Worm (Caenorhabditis elegans) whole organism, dauer: ENCODE measurements around the gene F53G2.2.

Experiments
- unc-62 ChIP-seq: sonication (generic microtip); optimal IDR thresholded peaks from 2 replicates; lab custom pipeline; 2017; ENCODE audit warnings: missing biosample characterization, missing genetic modification reagents, missing genetic modification characterization

Gene F53G2.2

DNA sequence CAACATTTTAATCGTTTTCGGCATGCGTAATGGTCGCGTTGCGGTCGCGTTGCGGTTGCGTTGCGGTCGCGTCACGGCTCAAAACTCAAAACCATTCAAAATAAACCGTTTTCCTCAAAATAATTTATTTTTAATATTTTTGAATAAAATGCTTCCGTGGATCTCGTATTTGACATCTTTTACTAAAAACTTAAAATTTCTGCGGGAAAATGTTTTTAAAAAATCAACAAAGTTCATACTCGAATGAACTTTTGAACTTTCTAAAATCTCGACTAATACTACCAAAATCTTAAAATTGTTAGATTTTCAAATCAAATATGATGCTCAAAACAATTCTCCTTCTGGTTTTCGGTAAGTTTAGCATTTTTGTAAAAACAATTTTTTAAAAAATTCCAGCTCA, at the start of gene F53G2.2:
TSS of gene F53G2.2 (plus strand) at position 301 of the 400 bp plus-strand sequence.
- no peak for TF ChIP-seq unc-62 (GFP tag; lab: Kevin White, UChicago)

DNA sequence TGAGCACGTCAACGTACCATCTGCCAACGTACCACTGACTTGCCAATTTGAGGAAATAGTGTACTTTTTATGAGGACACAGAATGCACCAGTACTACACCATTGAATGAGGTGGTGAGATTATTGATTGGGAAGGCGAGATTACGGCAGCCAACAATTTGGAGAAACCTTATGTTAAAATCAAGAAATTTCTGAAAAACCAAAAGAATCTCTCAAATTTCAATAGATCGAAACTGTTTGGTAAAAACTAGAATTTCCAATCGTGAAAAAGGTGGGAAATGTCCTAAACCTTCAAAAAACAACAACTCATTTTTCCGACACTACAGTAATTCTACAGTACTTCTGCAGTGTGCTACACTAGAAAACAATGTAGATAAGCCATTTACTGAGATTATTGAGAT, 49.7 kb upstream of the F53G2.2 start, which contains the start of gene ceh-86:
TSS of gene ceh-86 (minus strand) at position 101 of the 400 bp plus-strand sequence.
- TF ChIP-seq unc-62 (GFP tag; lab: Kevin White, UChicago), result no peak

DNA sequence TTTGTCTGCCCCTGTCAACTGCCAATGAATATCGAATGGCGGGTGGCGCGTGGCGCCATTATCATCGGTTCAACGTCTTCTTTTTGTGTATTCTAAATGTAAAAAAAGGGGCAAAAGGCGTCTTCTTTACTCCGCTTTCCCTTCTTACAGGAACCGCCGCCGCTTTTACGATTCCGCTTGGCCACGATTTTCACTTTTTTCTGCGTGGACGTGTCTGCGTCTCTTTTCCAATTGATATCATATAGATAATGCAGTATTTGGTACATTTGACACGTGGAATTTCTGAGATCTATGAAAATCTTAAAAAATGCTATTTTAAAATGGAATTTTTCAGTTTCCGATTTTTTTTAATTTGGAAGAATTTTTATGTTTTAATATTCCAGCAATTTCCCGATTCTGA, 46.2 kb upstream of the F53G2.2 start:
- TF ChIP-seq unc-62 (GFP tag; lab: Kevin White, UChicago), result no peak

DNA sequence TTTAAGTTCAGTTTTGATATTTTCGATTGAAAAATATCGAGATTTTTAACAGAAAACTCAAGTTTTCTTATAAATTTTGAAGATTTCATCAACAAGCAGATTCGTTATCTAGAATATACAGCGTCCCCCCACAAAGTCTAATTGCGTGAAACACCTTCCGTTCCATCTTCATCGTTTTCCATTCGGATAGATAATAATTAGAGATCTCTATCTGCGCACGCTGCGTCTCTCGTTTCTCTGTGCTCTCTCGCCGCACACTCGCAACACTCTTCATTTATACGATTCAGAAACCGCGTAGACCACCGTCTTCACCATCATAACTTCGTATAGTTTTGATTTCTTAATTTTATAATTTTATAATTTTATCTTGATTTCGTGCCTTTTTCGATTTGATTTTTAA, 45.0 kb upstream of the F53G2.2 start:
- no peak for TF ChIP-seq unc-62 (GFP tag; lab: Kevin White, UChicago)

DNA sequence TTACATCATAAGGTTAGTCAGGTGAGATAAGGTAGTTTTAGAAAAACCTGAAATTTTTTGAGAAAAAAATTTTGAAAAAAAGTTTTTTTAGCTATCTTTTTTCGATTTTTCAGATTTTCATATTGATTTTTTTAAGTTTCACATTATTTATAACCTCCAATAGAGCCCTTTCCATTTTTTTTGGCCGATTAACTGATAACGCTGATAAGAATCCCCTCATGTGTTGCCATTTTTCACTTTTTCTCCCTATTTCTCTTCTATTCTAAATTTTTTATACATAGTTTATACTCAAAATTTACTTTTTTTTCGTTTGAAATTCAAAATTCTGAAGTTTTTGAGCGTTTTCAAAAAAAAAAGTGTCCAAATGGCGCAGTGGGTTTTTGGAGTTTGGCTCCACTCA, 43.5 kb upstream of the F53G2.2 start:
- TF ChIP-seq unc-62 (GFP tag; lab: Kevin White, UChicago), result no peak

DNA sequence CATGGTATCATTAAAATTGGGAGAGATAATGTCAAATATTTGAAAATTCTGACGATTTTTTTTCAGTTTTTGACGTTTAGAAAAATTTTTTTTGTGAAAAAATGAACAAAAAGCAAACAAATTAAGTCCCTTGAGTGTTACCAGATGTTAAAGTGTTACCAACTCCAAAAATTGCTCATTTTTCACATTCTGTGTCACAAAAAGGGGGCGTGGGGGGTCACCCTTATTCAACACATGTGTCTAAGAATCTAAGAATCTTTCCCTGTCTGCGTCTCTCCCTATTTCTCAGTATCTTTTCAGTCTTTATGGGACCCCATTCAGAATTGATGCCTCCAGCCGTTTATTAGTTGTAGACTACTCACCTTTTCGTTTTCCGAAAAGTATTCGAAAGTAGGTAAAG, 42.8 kb upstream of the F53G2.2 start:
- no peak for TF ChIP-seq unc-62 (GFP tag; lab: Kevin White, UChicago)

DNA sequence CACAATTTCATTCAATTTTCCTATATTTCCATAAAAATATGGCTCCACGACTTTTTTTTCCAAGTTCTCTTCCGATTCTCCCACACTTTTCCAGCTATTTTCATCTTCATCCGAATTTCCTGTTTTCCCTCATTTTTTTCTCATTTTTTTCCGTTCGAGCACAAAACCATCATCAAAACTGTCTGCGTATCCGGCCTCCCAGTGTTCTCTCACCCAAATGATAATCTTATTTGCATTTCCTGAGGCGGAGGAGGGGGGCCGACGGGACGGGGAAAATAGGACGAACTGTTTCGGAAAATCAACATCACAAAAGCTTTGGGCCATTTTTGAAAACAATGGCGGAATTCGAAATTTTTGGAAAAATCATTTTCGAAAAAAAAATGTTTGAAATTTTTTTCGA, 41.4 kb upstream of the F53G2.2 start:
- TF ChIP-seq unc-62 (GFP tag; lab: Kevin White, UChicago), result no peak

DNA sequence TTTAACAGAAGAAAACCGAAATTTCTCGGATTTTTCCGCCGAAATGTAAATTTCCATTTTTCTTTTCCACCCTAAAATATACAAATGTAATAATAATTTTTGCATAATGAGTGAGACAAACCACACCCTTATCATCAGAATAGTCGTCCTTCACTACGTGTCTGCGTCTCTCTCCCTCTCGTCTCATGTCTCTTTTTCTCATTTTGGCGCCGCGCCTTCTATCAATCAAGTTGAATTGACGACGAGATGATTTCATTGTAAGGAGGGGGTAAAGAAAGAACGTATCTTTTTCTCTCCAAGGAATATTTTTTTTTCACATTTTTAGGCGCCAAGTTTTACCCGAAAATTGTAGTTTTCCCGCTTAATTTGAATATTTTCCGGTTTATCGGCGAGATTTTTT, 39.5 kb upstream of the F53G2.2 start:
- TF ChIP-seq unc-62 (GFP tag; lab: Kevin White, UChicago), result no peak

DNA sequence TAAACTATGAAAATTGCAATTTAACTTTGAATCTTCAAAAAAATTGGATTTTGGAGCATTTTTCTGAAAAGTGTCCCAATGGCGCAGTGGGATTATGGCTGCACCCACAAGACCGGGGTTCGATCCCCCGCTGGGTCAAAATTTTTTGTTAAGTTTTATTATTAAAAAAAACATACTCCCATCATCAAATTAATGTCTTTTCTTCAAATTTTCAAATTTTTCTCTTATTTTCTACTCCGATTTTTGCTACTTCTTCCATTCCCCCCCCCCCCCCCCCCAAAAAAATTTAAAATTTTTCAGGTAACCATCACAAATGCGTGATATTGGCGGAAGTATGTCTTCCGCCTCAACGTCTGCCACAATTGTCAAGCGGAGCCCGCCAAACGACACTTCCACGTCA, 38.7 kb upstream of the F53G2.2 start, which contains the start of gene vab-19:
TSS of gene vab-19 (plus strand) at position 301 of the 400 bp plus-strand sequence.
- TF ChIP-seq unc-62 (GFP tag; lab: Kevin White, UChicago), result no peak

DNA sequence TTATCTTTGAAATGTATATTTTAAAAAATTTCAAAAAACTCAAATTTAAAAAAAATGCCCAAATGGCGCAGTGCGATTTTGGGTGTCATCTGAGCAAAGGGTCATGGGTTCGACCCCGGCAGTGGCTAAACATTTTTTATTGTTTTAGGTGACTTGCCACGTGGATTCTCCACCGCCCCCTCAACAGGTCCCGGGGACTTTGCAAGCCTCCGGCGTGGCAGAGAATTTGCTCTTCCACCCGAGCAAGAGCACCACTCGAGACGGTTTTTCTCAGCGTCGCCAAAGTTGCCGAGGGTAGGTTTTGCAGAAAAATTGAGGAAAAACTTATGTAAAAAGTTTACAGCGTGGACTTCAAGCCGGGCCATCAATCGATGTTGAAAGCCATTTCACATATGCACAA, 36.6 kb upstream of the F53G2.2 start:
- TF ChIP-seq unc-62 (GFP tag; lab: Kevin White, UChicago), result no peak

DNA sequence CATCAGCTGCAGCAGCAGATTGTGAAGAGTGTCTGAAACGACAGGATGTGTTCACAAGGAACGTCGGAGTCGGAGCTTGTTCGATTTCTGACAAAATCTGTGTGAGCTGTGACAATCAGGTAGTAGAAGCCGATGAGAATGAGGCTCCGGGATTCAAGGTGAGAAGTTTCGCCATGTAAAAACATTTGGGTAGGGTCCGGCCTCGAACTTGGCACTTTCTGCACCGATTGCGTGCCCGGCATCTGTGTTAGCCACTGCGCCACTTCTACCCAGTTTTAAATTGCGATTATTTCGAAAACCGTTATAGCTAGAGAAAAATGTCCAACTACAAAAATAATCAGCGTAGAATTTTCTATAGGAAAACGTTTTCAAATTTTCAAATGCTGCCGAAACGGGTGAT, 35.0 kb upstream of the F53G2.2 start:
- TF ChIP-seq unc-62 (GFP tag; lab: Kevin White, UChicago), result no peak

DNA sequence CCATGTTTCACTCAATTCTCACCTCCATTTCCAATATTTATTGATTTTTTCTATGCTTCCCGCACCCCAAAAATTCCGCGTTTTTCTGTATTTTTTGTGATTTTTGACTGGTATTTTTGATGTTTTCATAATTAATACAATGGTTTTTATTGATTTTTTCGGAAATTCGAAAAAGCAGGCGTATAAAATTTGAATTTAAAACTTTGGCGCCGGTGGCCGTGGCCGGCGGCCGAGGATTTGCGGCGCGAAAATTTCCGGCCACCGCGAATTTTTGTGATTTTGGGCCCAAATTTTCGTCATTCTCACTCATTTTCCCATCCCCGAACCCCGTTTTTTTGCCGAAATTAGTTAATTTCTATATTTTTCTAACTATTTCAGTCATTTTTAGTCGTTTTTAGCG, 30.7 kb upstream of the F53G2.2 start:
- TF ChIP-seq unc-62 (GFP tag; lab: Kevin White, UChicago), result no peak

DNA sequence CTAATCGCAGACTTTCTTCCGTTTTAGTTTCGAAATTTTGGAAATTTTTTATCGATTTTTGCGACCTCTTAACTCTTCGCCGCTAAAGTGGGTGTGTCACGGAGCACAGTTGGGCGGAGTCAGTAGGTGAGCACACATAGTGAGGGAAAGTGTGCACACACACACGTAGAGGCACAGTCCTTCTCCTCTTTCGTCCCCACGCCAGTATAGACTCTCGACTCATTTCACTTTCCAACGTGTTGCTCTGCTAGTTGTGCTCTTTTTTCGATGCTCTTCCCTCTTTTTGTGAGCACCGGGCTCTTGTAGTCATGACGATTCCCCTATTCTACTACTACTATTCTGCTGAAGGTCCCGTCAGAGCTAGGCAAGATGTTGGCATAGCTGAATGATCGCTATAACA, 29.2 kb upstream of the F53G2.2 start:
- no peak for TF ChIP-seq unc-62 (GFP tag; lab: Kevin White, UChicago)

DNA sequence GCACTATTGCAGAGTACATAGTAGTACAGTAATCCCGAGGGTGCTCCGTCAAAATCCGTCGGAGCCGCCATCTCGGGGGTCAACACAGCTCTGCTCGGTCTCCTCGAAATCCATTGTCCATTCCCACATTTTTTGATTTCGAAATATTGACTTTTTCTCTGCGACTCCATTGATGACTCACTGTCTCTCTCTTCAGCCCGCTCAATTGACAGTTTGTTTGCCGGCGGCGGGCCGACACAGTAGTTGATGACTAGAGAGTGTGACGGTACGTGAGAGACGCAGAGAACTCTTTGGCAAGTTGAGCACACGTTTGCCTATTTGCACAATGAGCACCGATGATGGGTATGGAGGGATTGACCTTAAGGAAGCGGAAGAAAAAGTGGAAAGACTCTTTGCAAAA, 26.9 kb upstream of the F53G2.2 start:
- no peak for TF ChIP-seq unc-62 (GFP tag; lab: Kevin White, UChicago)

DNA sequence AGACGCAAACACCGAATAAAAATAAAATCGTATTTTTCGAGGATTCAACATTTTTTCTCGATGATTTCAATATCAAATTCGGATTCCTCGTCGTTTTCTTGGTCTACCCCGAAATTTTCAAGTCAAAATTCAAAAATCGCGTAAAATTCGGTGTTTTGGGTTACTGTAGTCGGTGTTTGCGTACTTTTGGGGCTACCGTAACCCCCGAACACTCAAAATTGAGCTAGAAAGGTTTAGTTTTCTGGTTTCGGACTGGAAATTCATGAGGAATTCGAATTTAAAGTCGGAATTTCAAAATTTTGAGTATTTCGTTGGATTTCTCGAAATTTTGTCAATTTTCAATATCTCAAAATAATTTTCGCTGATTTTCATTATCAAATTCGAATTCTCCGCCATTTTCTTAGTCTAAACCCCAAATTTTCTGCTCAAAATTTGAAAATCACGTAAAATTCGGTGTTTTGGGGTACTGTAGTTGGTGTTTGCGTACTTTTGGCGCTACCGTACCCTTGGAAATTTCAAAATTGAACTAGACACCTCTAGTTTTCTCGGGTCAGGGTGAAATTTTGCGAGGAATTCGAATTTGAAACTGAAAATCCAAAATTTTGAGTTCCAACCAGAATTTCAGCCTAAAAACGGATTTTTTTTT, 25.7 kb upstream of the F53G2.2 start:
- no peak for TF ChIP-seq unc-62 (GFP tag; lab: Kevin White, UChicago)

DNA sequence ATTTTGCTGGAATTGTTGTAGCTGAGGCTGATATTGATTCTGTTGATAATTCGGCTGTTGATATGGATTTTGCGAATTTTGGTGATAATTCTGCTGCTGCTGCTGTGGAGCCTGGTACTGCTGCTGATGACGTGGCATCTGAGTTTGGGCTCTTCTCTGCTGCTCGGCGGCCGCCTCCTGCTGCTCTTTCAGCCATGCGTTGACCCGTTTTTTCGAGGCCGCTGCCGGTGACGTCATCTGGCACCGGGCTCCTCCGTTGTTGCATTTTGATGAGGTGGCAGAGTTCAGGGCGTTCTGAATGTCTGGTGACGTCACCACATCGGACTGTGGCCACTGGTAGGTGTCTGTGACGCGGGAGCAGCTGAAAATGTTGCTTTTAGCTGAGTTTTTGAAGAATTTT, 24.7 kb upstream of the F53G2.2 start:
- TF ChIP-seq unc-62 (GFP tag; lab: Kevin White, UChicago), result no peak

DNA sequence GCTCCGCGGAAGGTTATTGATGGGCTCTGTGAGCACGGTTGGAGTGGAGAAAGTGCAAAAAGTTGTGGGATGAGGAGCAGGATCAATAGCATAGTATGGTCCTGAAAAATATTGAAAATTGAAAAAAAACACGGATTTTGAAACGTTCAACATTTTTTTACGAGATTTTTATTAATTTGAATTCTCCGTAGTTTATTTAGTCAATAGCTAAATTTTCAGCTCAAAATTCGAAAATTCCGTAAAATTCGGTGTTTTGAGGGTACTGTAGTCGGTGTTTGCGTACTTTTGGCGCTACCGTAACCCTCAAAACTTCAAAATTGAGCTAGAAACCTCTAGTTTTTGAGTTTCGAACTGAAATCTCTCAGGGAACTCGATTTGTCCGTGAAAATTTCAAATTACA, 22.8 kb upstream of the F53G2.2 start, which contains the start of gene pqn-42:
TSS of gene pqn-42 (minus strand) at position 101 of the 400 bp plus-strand sequence.
- TF ChIP-seq unc-62 (GFP tag; lab: Kevin White, UChicago), result no peak
